Worm (Caenorhabditis elegans) whole organism, midembryonic: ENCODE results near the gene T17H7.7.

ENCODE experiments used
- T22C8.4 ChIP-seq: fragments of 200-800 bp; sonication (Bioruptor generic); IDR thresholded peaks from 2 replicates; pipeline ENCODE4 v1.3.6; 2022; ENCODE audit warnings: missing genetic modification characterization, missing compliant biosample characterization
- flt-1 ChIP-seq: fragments of 200-800 bp; sonication (Bioruptor generic); IDR thresholded peaks from 2 replicates; pipeline ENCODE4 v1.3.6; 2022; ENCODE audit warnings: missing genetic modification characterization, missing compliant biosample characterization
- med-1 ChIP-seq: sonication (generic microtip); optimal IDR thresholded peaks from 2 replicates; lab custom pipeline; 2017; ENCODE audit warnings: missing genetic modification characterization, mild to moderate bottlenecking, missing compliant biosample characterization, antibody characterized with exemption, missing genetic modification reagents; ENCODE audit not compliant: insufficient read depth

ce11 chrIII:724819-725218 lies 33.1 kb downstream of the T17H7.7 start, which contains the start of gene flp-24:
- TF ChIP-seq med-1 (GFP tag; lab: Kevin White, UChicago): no peak
- TF ChIP-seq flt-1: no peak
- TF ChIP-seq T22C8.4 (GFP tag; lab: Robert Waterston, UW): no peak
